Fruit fly (Drosophila melanogaster) whole organism, embryonic: ENCODE measurements around the gene CG8369.

ENCODE experiments used
- Adf1 ChIP-seq: fragments of 200-800 bp; sonication (Bioruptor generic); IDR thresholded peaks from 2 replicates; pipeline ENCODE4 v1.3.6; 2022; ENCODE audit warnings: missing biosample characterization, missing genetic modification characterization
- Aef1 ChIP-seq: fragments of 200-800 bp; sonication (Bioruptor generic); IDR thresholded peaks from 3 replicates; pipeline ENCODE4 v1.3.6; 2022; ENCODE audit warnings: missing biosample characterization, missing genetic modification characterization
- Bdp1 ChIP-seq: fragments of 200-800 bp; sonication (Bioruptor generic); optimal IDR thresholded peaks from 3 replicates; lab custom pipeline; 2016; ENCODE audit warnings: missing biosample characterization, missing genetic modification characterization
- Bteb2 ChIP-seq: fragments of 200-800 bp; sonication (Bioruptor generic); optimal IDR thresholded peaks from 2 replicates; lab custom pipeline; 2016; ENCODE audit warnings: missing biosample characterization, missing genetic modification characterization
- CG10274 ChIP-seq: fragments of 200-800 bp; sonication (Bioruptor generic); optimal IDR thresholded peaks from 3 replicates; lab custom pipeline; 2017; ENCODE audit warnings: missing biosample characterization, mild to moderate bottlenecking, missing genetic modification characterization
- CG12155 ChIP-seq: fragments of 200-800 bp; sonication (Bioruptor generic); optimal IDR thresholded peaks from 3 replicates; lab custom pipeline; 2016; ENCODE audit warnings: missing biosample characterization, missing genetic modification characterization
- CG12391 ChIP-seq: fragments of 200-800 bp; sonication (Bioruptor generic); optimal IDR thresholded peaks from 3 replicates; lab custom pipeline; 2018; ENCODE audit warnings: missing biosample characterization, mild to moderate bottlenecking, missing genetic modification characterization, moderate library complexity
- CG13424 ChIP-seq: fragments of 200-800 bp; sonication (Bioruptor generic); optimal IDR thresholded peaks from 2 replicates; lab custom pipeline; 2019; ENCODE audit warnings: missing biosample characterization, mild to moderate bottlenecking, missing genetic modification characterization, moderate library complexity
- CG14667 ChIP-seq: fragments of 200-800 bp; sonication (Bioruptor generic); IDR thresholded peaks from 2 replicates; pipeline ENCODE4 v1.3.6; 2022; ENCODE audit warnings: missing biosample characterization, missing genetic modification characterization
- CG15011 ChIP-seq: fragments of 200-800 bp; sonication (Bioruptor generic); optimal IDR thresholded peaks from 3 replicates; lab custom pipeline; 2018; ENCODE audit warnings: missing biosample characterization, mild to moderate bottlenecking, missing genetic modification characterization
- CG15479 ChIP-seq: fragments of 200-800 bp; sonication (Bioruptor generic); optimal IDR thresholded peaks from 3 replicates; lab custom pipeline; 2019; ENCODE audit warnings: missing biosample characterization, mild to moderate bottlenecking, missing genetic modification characterization, moderate library complexity
- CG15601 ChIP-seq: fragments of 200-800 bp; sonication (Bioruptor generic); optimal IDR thresholded peaks from 3 replicates; lab custom pipeline; 2019; ENCODE audit warnings: missing biosample characterization, mild to moderate bottlenecking, missing genetic modification characterization, moderate library complexity
- CG16863 ChIP-seq: fragments of 200-800 bp; sonication (Bioruptor generic); optimal IDR thresholded peaks from 3 replicates; lab custom pipeline; 2016; ENCODE audit warnings: missing biosample characterization, missing genetic modification characterization
- CG17328 ChIP-seq: fragments of 200-800 bp; sonication (Bioruptor generic); IDR thresholded peaks from 2 replicates; pipeline ENCODE4 v1.3.6; 2022; ENCODE audit warnings: missing biosample characterization, missing genetic modification characterization
- CG17912 ChIP-seq: fragments of 200-800 bp; sonication (Bioruptor generic); optimal IDR thresholded peaks from 2 replicates; lab custom pipeline; 2018; ENCODE audit warnings: missing biosample characterization, mild to moderate bottlenecking, missing genetic modification characterization
- CG32772 ChIP-seq: fragments of 200-800 bp; sonication (Bioruptor generic); IDR thresholded peaks from 2 replicates; pipeline ENCODE4 v1.3.6; 2022; ENCODE audit warnings: missing biosample characterization, missing genetic modification characterization
- CG4404 ChIP-seq: fragments of 200-800 bp; sonication (Bioruptor generic); IDR thresholded peaks from 2 replicates; pipeline ENCODE4 v1.3.6; 2022; ENCODE audit warnings: missing biosample characterization, missing genetic modification characterization
- CG4820 ChIP-seq: fragments of 200-800 bp; sonication (Bioruptor generic); optimal IDR thresholded peaks from 3 replicates; lab custom pipeline; 2016; ENCODE audit warnings: missing biosample characterization, missing genetic modification characterization
- CG6791 ChIP-seq: fragments of 200-800 bp; sonication (Bioruptor generic); IDR thresholded peaks from 3 replicates; pipeline ENCODE4 v1.3.6; 2022; ENCODE audit warnings: missing biosample characterization, missing genetic modification characterization; ENCODE audit not compliant: partially characterized antibody
- CG7372 ChIP-seq: fragments of 200-800 bp; sonication (Bioruptor generic); IDR thresholded peaks from 2 replicates; pipeline ENCODE4 v1.3.6; 2022; ENCODE audit warnings: missing biosample characterization, missing genetic modification characterization
- CG7928 ChIP-seq: fragments of 200-800 bp; sonication (Bioruptor generic); optimal IDR thresholded peaks from 2 replicates; lab custom pipeline; 2017; ENCODE audit warnings: missing biosample characterization, mild to moderate bottlenecking, missing genetic modification characterization
- CG8089 ChIP-seq: fragments of 200-800 bp; sonication (Bioruptor generic); optimal IDR thresholded peaks from 3 replicates; lab custom pipeline; 2016; ENCODE audit warnings: missing biosample characterization, missing genetic modification characterization
- CG8281 ChIP-seq: fragments of 200-800 bp; sonication (Bioruptor generic); optimal IDR thresholded peaks from 2 replicates; lab custom pipeline; 2018; ENCODE audit warnings: missing biosample characterization, mild to moderate bottlenecking, missing genetic modification characterization, moderate library complexity
- CHES-1-like ChIP-seq: fragments of 200-800 bp; sonication (Bioruptor generic); optimal IDR thresholded peaks from 2 replicates; lab custom pipeline; 2016; ENCODE audit warnings: missing biosample characterization, missing genetic modification characterization
- D19B ChIP-seq: fragments of 200-800 bp; sonication (Bioruptor generic); optimal IDR thresholded peaks from 2 replicates; lab custom pipeline; 2017; ENCODE audit warnings: missing biosample characterization, mild to moderate bottlenecking, missing genetic modification characterization
- Ets65A ChIP-seq: fragments of 200-800 bp; sonication (Bioruptor generic); peaks from one replicate; lab custom pipeline; 2016; ENCODE audit warnings: missing biosample characterization, missing genetic modification characterization
- Gsc ChIP-seq: fragments of 200-800 bp; sonication (Bioruptor generic); IDR thresholded peaks from 2 replicates; pipeline ENCODE4 v1.3.6; 2022; ENCODE audit warnings: missing biosample characterization, missing genetic modification characterization
- MESR4 ChIP-seq: fragments of 200-800 bp; sonication (Bioruptor generic); optimal IDR thresholded peaks from 2 replicates; lab custom pipeline; 2018; ENCODE audit warnings: missing biosample characterization, mild to moderate bottlenecking, missing genetic modification characterization, moderate library complexity
- Mes4 ChIP-seq: fragments of 200-800 bp; sonication (Bioruptor generic); optimal IDR thresholded peaks from 2 replicates; lab custom pipeline; 2016; ENCODE audit warnings: missing biosample characterization, missing genetic modification characterization
- NFAT ChIP-seq: fragments of 200-800 bp; sonication (Bioruptor generic); IDR thresholded peaks from 2 replicates; pipeline ENCODE4 v1.3.6; 2022; ENCODE audit warnings: missing biosample characterization, missing genetic modification characterization
- Oli ChIP-seq: fragments of 200-800 bp; sonication (Bioruptor generic); optimal IDR thresholded peaks from 2 replicates; lab custom pipeline; 2018; ENCODE audit warnings: missing biosample characterization, mild to moderate bottlenecking, missing genetic modification characterization, moderate library complexity
- Opbp ChIP-seq: fragments of 200-800 bp; sonication (Bioruptor generic); IDR thresholded peaks from 3 replicates; pipeline ENCODE4 v1.3.6; 2022; ENCODE audit warnings: missing biosample characterization, missing genetic modification characterization; ENCODE audit not compliant: partially characterized antibody
- Pdp1 ChIP-seq, 2 experiments: fragments of 200-800 bp; sonication (Bioruptor generic); optimal IDR thresholded peaks; 3 replicates each; lab custom pipeline; 2016; ENCODE audit warnings: missing biosample characterization in 2 of 2, missing genetic modification characterization in 2 of 2, mild to moderate bottlenecking in 1 of 2, moderate library complexity in 1 of 2
- Spps ChIP-seq: fragments of 200-800 bp; sonication (Bioruptor generic); optimal IDR thresholded peaks from 2 replicates; lab custom pipeline; 2018; ENCODE audit warnings: missing biosample characterization, mild to moderate bottlenecking, missing genetic modification characterization
- btn ChIP-seq: fragments of 200-800 bp; sonication (Bioruptor generic); optimal IDR thresholded peaks from 2 replicates; lab custom pipeline; 2016; ENCODE audit warnings: missing biosample characterization, missing genetic modification characterization
- cad ChIP-seq: fragments of >200 bp; optimal IDR thresholded peaks from 2 replicates; lab custom pipeline; 2017; ENCODE audit warnings: missing biosample characterization, missing genetic modification characterization
- fd96Cb ChIP-seq: fragments of 200-800 bp; sonication (Bioruptor generic); optimal IDR thresholded peaks from 2 replicates; lab custom pipeline; 2018; ENCODE audit warnings: missing biosample characterization, mild to moderate bottlenecking, missing genetic modification characterization, moderate library complexity
- gem ChIP-seq: fragments of 200-800 bp; sonication (Bioruptor generic); optimal IDR thresholded peaks from 2 replicates; lab custom pipeline; 2019; ENCODE audit warnings: missing biosample characterization, mild to moderate bottlenecking, missing genetic modification characterization, moderate library complexity
- h ChIP-seq: fragments of >200 bp; optimal IDR thresholded peaks from 2 replicates; lab custom pipeline; 2017
- jigr1 ChIP-seq: fragments of 200-800 bp; sonication (Bioruptor generic); IDR thresholded peaks from 3 replicates; pipeline ENCODE4 v1.3.6; 2022; ENCODE audit warnings: missing biosample characterization, missing genetic modification characterization
- jumu ChIP-seq: fragments of 200-800 bp; sonication (Bioruptor generic); optimal IDR thresholded peaks from 3 replicates; lab custom pipeline; 2016; ENCODE audit warnings: missing biosample characterization, missing genetic modification characterization
- lov ChIP-seq, 2 experiments: fragments of 200-800 bp in 1 of 2; fragments of >200 bp in 1 of 2; sonication (Bioruptor generic) in 1 of 2; IDR thresholded peaks in 1 of 2; optimal IDR thresholded peaks in 1 of 2; 2 replicates in 1 of 2; 3 replicates in 1 of 2; pipeline versions ENCODE4 v1.3.6 to Lab custom; 2017 to 2022; ENCODE audit warnings: missing biosample characterization in 1 of 2, missing genetic modification characterization in 1 of 2
- onecut ChIP-seq: fragments of 200-800 bp; sonication (Bioruptor generic); IDR thresholded peaks from 2 replicates; pipeline ENCODE4 v1.3.6; 2022; ENCODE audit warnings: missing biosample characterization, missing genetic modification characterization
- pfk ChIP-seq: fragments of 200-800 bp; sonication (Bioruptor generic); optimal IDR thresholded peaks from 2 replicates; lab custom pipeline; 2018; ENCODE audit warnings: missing biosample characterization, mild to moderate bottlenecking, missing genetic modification characterization, moderate library complexity
- pnt ChIP-seq: fragments of 200-800 bp; sonication (Bioruptor generic); optimal IDR thresholded peaks from 3 replicates; lab custom pipeline; 2016; ENCODE audit warnings: missing biosample characterization, missing genetic modification characterization
- psq ChIP-seq: fragments of 200-800 bp; sonication (Bioruptor generic); optimal IDR thresholded peaks from 2 replicates; lab custom pipeline; 2017; ENCODE audit warnings: missing biosample characterization, missing genetic modification characterization
- schlank ChIP-seq: fragments of 200-800 bp; sonication (Bioruptor generic); optimal IDR thresholded peaks from 2 replicates; lab custom pipeline; 2018; ENCODE audit warnings: missing biosample characterization, mild to moderate bottlenecking, missing genetic modification characterization
- sug ChIP-seq: fragments of 200-800 bp; optimal IDR thresholded peaks from 2 replicates; lab custom pipeline; 2019; ENCODE audit warnings: missing biosample characterization, mild to moderate bottlenecking, missing genetic modification characterization, moderate library complexity
- tgo ChIP-seq: fragments of 200-800 bp; sonication (Bioruptor generic); IDR thresholded peaks from 3 replicates; pipeline ENCODE4 v1.3.6; 2022; ENCODE audit warnings: missing biosample characterization, missing genetic modification characterization
- tx ChIP-seq: fragments of 200-800 bp; sonication (Bioruptor generic); optimal IDR thresholded peaks from 2 replicates; lab custom pipeline; 2016; ENCODE audit warnings: missing biosample characterization, missing genetic modification characterization

The CG8369 gene

DNA sequence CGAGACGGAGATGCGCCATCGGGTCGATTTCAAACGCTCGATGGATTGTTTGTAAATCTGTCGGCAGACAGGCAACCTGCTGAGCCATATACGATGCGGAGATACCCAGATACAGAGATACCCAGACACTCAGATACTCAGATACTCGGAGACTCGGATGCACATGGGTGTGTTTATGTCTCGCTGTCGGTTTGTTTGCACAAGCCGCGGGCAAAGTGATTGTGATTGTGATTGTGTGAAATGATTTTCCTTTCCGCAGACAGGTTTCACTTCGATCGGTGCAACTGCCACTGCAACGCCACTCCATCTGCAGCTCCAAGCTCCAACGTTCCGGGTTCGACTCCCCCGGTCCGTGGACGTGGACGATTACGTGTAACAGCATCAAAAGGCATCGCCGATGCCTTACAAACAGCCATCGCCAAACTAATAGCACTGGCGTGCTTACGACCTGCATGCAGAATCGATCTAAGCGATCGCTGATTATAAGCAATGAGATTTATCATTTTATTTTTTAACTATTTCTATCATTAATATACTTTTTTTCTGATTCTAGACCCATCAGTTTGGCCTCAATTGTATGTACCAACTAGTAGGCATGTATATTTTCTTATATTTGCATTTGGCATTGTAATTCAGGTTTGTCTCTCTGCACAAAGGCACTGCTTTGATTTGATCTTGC, 32.9 kb upstream of the CG8369 start (continued):
- TF ChIP-seq NFAT (GFP tag; lab: Robert Waterston, UW): 0 out of 2 replicates have a peak, but pooled peaks have one; percentile 5
- no peak for TF ChIP-seq CG8089 (GFP tag; lab: Kevin White, UChicago)
- no peak for TF ChIP-seq psq (GFP tag; lab: Kevin White, UChicago)
- TF ChIP-seq Spps (tag; lab: Kevin White, UChicago): peak; percentile 30
- no peak for TF ChIP-seq Bteb2
- peak; percentile 62 for TF ChIP-seq Oli (tag; lab: Kevin White, UChicago)
- TF ChIP-seq schlank (tag; lab: Kevin White, UChicago): no peak
- TF ChIP-seq sug (tag; lab: Kevin White, UChicago): no peak
- peak; percentile 67 for TF ChIP-seq CG17328 (GFP tag; lab: Robert Waterston, UW)
- no peak for TF ChIP-seq pnt (GFP tag; lab: Kevin White, UChicago)
- TF ChIP-seq CG10274 (GFP tag; lab: Kevin White, UChicago): no peak
- no peak for TF ChIP-seq CG7928 (GFP tag; lab: Kevin White, UChicago)
- TF ChIP-seq CG14667 (GFP tag; lab: Robert Waterston, UW): peak; percentile 52; the same call in 1 of the 2 replicates
- TF ChIP-seq Aef1 (GFP tag; lab: Robert Waterston, UW): 0 out of 3 replicates have a peak, but pooled peaks have one; percentile 33
- no peak for TF ChIP-seq CG16863
- no peak for TF ChIP-seq Ets65A
- no peak for TF ChIP-seq CG15011 (GFP tag; lab: Kevin White, UChicago)
- peak; percentile 47 for TF ChIP-seq CG13424 (tag; lab: Kevin White, UChicago)
- TF ChIP-seq tx (GFP tag; lab: Kevin White, UChicago): no peak
- no peak for TF ChIP-seq Opbp (GFP tag; lab: Robert Waterston, UW)
- peak; percentile 56 for TF ChIP-seq fd96Cb (tag; lab: Kevin White, UChicago)
- peak; percentile 71 for TF ChIP-seq CG32772 (GFP tag; lab: Robert Waterston, UW)
- 0 out of 3 replicates have a peak, but pooled peaks have one; percentile 41 for TF ChIP-seq CG6791 (GFP tag; lab: Robert Waterston, UW)
- peak; percentile 72 for TF ChIP-seq gem
- no peak for TF ChIP-seq MESR4 (GFP tag; lab: Kevin White, UChicago)
- no peak for TF ChIP-seq CG17912 (GFP tag; lab: Kevin White, UChicago)
- peak; percentile 65; the same call in 2 of the 3 replicates for TF ChIP-seq jigr1 (GFP tag; lab: Robert Waterston, UW)
- TF ChIP-seq btn (GFP tag; lab: Kevin White, UChicago): no peak
- TF ChIP-seq lov (optimal IDR thresholded peaks at IDR 0.05; lab: Kevin White, UChicago): no peak
- no peak for TF ChIP-seq lov (GFP tag; IDR thresholded peaks at IDR 0.05; lab: Robert Waterston, UW)
- TF ChIP-seq h (lab: Kevin White, UChicago): no peak
- TF ChIP-seq CG12391: peak; percentile 43
- TF ChIP-seq pfk (GFP tag; lab: Kevin White, UChicago): no peak
- no peak for TF ChIP-seq jumu (GFP tag; lab: Kevin White, UChicago)
- TF ChIP-seq CG15479: no peak
- no peak for TF ChIP-seq Mes4 (GFP tag; lab: Kevin White, UChicago)
- TF ChIP-seq CHES-1-like (GFP tag; lab: Kevin White, UChicago): no peak
- TF ChIP-seq CG7372: no peak
- no peak for TF ChIP-seq Gsc (GFP tag; lab: Robert Waterston, UW)
- TF ChIP-seq D19B (GFP tag; lab: Kevin White, UChicago): no peak
- TF ChIP-seq cad (GFP tag; lab: Kevin White, UChicago): no peak
- no peak for TF ChIP-seq CG8281
- no peak for TF ChIP-seq CG15601 (tag; lab: Kevin White, UChicago)
- TF ChIP-seq tgo (GFP tag; lab: Robert Waterston, UW): peak; percentile 71; the same call in 2 of the 3 replicates
- no peak for TF ChIP-seq Bdp1 (GFP tag; lab: Kevin White, UChicago)
- no peak for TF ChIP-seq Adf1 (GFP tag; lab: Robert Waterston, UW)
- TF ChIP-seq CG4820 (GFP tag; lab: Kevin White, UChicago): peak; percentile 31
- 0 out of 2 replicates have a peak, but pooled peaks have one; percentile 22 for TF ChIP-seq onecut
- TF ChIP-seq Pdp1 (GFP tag; optimal IDR thresholded peaks at IDR 0.05; lab: Kevin White, UChicago): peak; percentile 14 to 50
- TF ChIP-seq CG4404 (GFP tag; lab: Robert Waterston, UW): 0 out of 2 replicates have a peak, but pooled peaks have one; percentile 10
- no peak for TF ChIP-seq CG12155
